In the genomic region with DNA sequence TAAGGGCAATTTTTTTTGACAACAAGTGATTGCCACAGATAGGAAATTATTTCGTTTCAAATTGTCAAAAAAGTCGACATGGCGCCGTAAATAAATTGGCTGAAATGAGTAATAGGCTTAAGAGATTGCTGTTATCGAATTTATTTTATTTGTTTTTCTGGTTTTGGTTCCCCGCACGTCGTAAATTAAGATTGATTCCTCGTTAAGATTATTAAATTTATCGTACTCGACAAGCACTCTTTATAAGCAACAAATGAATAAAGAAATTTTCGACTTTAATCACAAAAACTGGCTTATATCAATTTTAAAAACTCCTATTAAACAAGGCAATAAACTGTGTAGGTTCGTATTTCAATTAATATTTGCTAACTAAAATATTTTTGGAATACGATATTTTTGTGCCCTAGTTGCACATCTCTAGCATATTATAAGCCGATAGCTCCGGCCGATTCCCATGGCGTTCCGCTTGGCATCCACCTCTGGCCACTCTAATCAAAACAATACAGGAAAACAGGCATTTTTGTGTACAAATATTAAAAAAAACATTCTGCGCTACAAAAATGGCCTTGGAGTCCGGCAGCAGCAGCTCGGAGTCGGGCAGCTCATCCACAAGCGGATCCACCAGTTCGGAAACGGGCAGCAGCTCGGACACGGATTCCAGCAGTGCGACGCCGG, we compare ENCODE assay signal across 1 fruit fly cellular context.
A peak's percentile ranks its signal among the peaks of the same experiment; 100 is the strongest.
TF ChIP-seq lines count a peak whose summit lies in the region.

A gene (plus strand): TSS at position 471 of the 675 bp plus-strand sequence.

TF ChIP-seq in whole organism, embryonic, 481 proteins besides CTCF, POLR2A, EP300 and RAD21 (continued from another document):
- TF ChIP-seq CG8281 (tag; optimal IDR thresholded peaks at IDR 0.05; lab: Kevin White, UChicago) (no peak), CG18619 (GFP tag; optimal IDR thresholded peaks at IDR 0.05; lab: Kevin White, UChicago) (no peak), CG15011 (GFP tag; optimal IDR thresholded peaks at IDR 0.05; lab: Kevin White, UChicago) (no peak), CG10366 (GFP tag; IDR thresholded peaks at IDR 0.05; lab: Robert Waterston, UW) (peak; percentile 30; the same call in 1 of the 2 replicates), CG3407 (GFP tag; optimal IDR thresholded peaks at IDR 0.05; lab: Kevin White, UChicago) (no peak), CG12104 (GFP tag; optimal IDR thresholded peaks at IDR 0.05; lab: Kevin White, UChicago) (no peak), CG17385 (GFP tag; optimal IDR thresholded peaks at IDR 0.05; lab: Kevin White, UChicago) (peak; percentile 7), hth (optimal IDR thresholded peaks at IDR 0.05; lab: Kevin White, UChicago) (no peak), CG7839 (tag; optimal IDR thresholded peaks at IDR 0.05; lab: Kevin White, UChicago) (peak; percentile 34), CG1024 (GFP tag; IDR thresholded peaks at IDR 0.05; lab: Robert Waterston, UW) (no peak), sob (GFP tag; IDR thresholded peaks at IDR 0.05; lab: Robert Waterston, UW) (peak; percentile 54; the same call in 1 of the 2 replicates), grn (GFP tag; optimal IDR thresholded peaks at IDR 0.05; lab: Kevin White, UChicago) (no peak), cad (GFP tag; optimal IDR thresholded peaks at IDR 0.05; lab: Kevin White, UChicago) (no peak), phol (tag; optimal IDR thresholded peaks at IDR 0.05; lab: Kevin White, UChicago) (peak; percentile 60), cwo (GFP tag; optimal IDR thresholded peaks at IDR 0.05; lab: Kevin White, UChicago) (no peak), psq (GFP tag; optimal IDR thresholded peaks at IDR 0.05; lab: Kevin White, UChicago) (no peak), CG8359 (GFP tag; optimal IDR thresholded peaks at IDR 0.05; lab: Kevin White, UChicago; ENCODE audit: borderline replicate concordance) (no peak), CG6683 (GFP tag; optimal IDR thresholded peaks at IDR 0.05; lab: Kevin White, UChicago) (no peak), CG18011 (GFP tag; optimal IDR thresholded peaks at IDR 0.05; lab: Kevin White, UChicago) (no peak), ranshi (GFP tag; IDR thresholded peaks at IDR 0.05; lab: Robert Waterston, UW) (0 out of 2 replicates have a peak, but pooled peaks have one; percentile 21), Eip74EF (GFP tag; optimal IDR thresholded peaks at IDR 0.05; lab: Kevin White, UChicago) (no peak), BtbVII (GFP tag; optimal IDR thresholded peaks at IDR 0.05; lab: Kevin White, UChicago) (no peak), dimm (GFP tag; IDR thresholded peaks at IDR 0.05; lab: Robert Waterston, UW) (no peak), CG11696 (GFP tag; IDR thresholded peaks at IDR 0.05; lab: Robert Waterston, UW) (no peak), Xbp1 (GFP tag; optimal IDR thresholded peaks at IDR 0.05; lab: Kevin White, UChicago) (peak; percentile 49), Gug (GFP tag; IDR thresholded peaks at IDR 0.05; lab: Robert Waterston, UW) (no peak; the same call in 3 of the 4 replicates), CG6689 (GFP tag; IDR thresholded peaks at IDR 0.05; lab: Robert Waterston, UW) (no peak), danr (GFP tag; IDR thresholded peaks at IDR 0.05; lab: Robert Waterston, UW) (no peak), CG9609 (GFP tag; optimal IDR thresholded peaks at IDR 0.05; lab: Kevin White, UChicago) (no peak), CG12744 (GFP tag; optimal IDR thresholded peaks at IDR 0.05; lab: Kevin White, UChicago) (peak; percentile 22), CG3065 (GFP tag; optimal IDR thresholded peaks at IDR 0.05; lab: Kevin White, UChicago) (no peak), CG10321 (GFP tag; IDR thresholded peaks at IDR 0.05; lab: Robert Waterston, UW) (no peak), B-H1 (GFP tag; IDR thresholded peaks at IDR 0.05; lab: Robert Waterston, UW) (no peak), Oli (tag; optimal IDR thresholded peaks at IDR 0.05; lab: Kevin White, UChicago) (no peak), sc (optimal IDR thresholded peaks at IDR 0.05; lab: Kevin White, UChicago) (no peak), sc (GFP tag; optimal IDR thresholded peaks at IDR 0.05; lab: Kevin White, UChicago) (no peak), ab (GFP tag; optimal IDR thresholded peaks at IDR 0.05; lab: Kevin White, UChicago) (no peak), hb (GFP tag; IDR thresholded peaks at IDR 0.05; lab: Robert Waterston, UW; ENCODE audit: partially characterized antibody) (peak; percentile 77), CG12071 (GFP tag; optimal IDR thresholded peaks at IDR 0.05; lab: Kevin White, UChicago) (no peak), tup (GFP tag; optimal IDR thresholded peaks at IDR 0.05; lab: Kevin White, UChicago) (no peak), Sry-β (GFP tag; optimal IDR thresholded peaks at IDR 0.05; lab: Kevin White, UChicago) (no peak), bsh (GFP tag; optimal IDR thresholded peaks at IDR 0.05; lab: Kevin White, UChicago) (no peak), NC2α (GFP tag; optimal IDR thresholded peaks at IDR 0.05; lab: Kevin White, UChicago) (no peak), gt (GFP tag; IDR thresholded peaks at IDR 0.05; lab: Robert Waterston, UW) (no peak), CG7556 (GFP tag; optimal IDR thresholded peaks at IDR 0.05; lab: Kevin White, UChicago) (no peak), CG4282 (GFP tag; optimal IDR thresholded peaks at IDR 0.05; lab: Kevin White, UChicago) (no peak), fd64A (GFP tag; optimal IDR thresholded peaks at IDR 0.05; lab: Kevin White, UChicago) (no peak), prd (optimal IDR thresholded peaks at IDR 0.05; lab: Kevin White, UChicago) (no peak), prd (GFP tag; IDR thresholded peaks at IDR 0.05; lab: Robert Waterston, UW) (peak; percentile 40; the same call in 2 of the 3 replicates), trh (GFP tag; optimal IDR thresholded peaks at IDR 0.05; lab: Kevin White, UChicago) (no peak), fu2 (GFP tag; optimal IDR thresholded peaks at IDR 0.05; lab: Kevin White, UChicago) (peak; percentile 4), esg (GFP tag; conservative IDR thresholded peaks at IDR 0.05; lab: Robert Waterston, UW) (no peak), aop (GFP tag; IDR thresholded peaks at IDR 0.05; lab: Robert Waterston, UW) (no peak), stc (GFP tag; IDR thresholded peaks at IDR 0.05; lab: Robert Waterston, UW) (no peak), CG4328 (GFP tag; optimal IDR thresholded peaks at IDR 0.05; lab: Kevin White, UChicago) (no peak)
